Fruit fly (Drosophila melanogaster) whole organism, adult: ENCODE results near the gene Ucp4B.

Source experiments
- CG11617 ChIP-seq: fragments of 200-800 bp; sonication (Bioruptor generic); optimal IDR thresholded peaks from 2 replicates; lab custom pipeline; 2017; ENCODE audit warnings: mild to moderate bottlenecking, missing biosample characterization, missing genetic modification reagents, missing genetic modification characterization
- CG14711 ChIP-seq: fragments of 200-800 bp; sonication (Bioruptor generic); optimal IDR thresholded peaks from 2 replicates; lab custom pipeline; 2018; ENCODE audit warnings: missing biosample characterization, mild to moderate bottlenecking, missing genetic modification characterization, moderate library complexity
- CG1620 ChIP-seq: fragments of 200-800 bp; sonication (Bioruptor generic); optimal IDR thresholded peaks from 2 replicates; lab custom pipeline; 2016; ENCODE audit warnings: missing biosample characterization, missing genetic modification characterization
- CG7045 ChIP-seq: fragments of 200-800 bp; sonication (Bioruptor generic); optimal IDR thresholded peaks from 2 replicates; lab custom pipeline; 2017; ENCODE audit warnings: missing biosample characterization, mild to moderate bottlenecking, missing genetic modification characterization
- CG7101 ChIP-seq: fragments of 200-800 bp; sonication (Bioruptor generic); optimal IDR thresholded peaks from 2 replicates; lab custom pipeline; 2018; ENCODE audit warnings: missing biosample characterization, mild to moderate bottlenecking, missing genetic modification characterization, moderate library complexity
- Clk ChIP-seq: fragments of 200-800 bp; sonication (Bioruptor generic); optimal IDR thresholded peaks from 2 replicates; lab custom pipeline; 2017; ENCODE audit warnings: missing biosample characterization, missing genetic modification characterization
- Crg-1 ChIP-seq: fragments of 200-800 bp; sonication (Bioruptor generic); optimal IDR thresholded peaks from 2 replicates; lab custom pipeline; 2016; ENCODE audit warnings: missing biosample characterization, missing genetic modification characterization
- cnc ChIP-seq, 2 experiments: fragments of >200 bp; optimal IDR thresholded peaks; 2 replicates each; lab custom pipeline; 2017
- kay ChIP-seq: fragments of 200-800 bp; sonication (Bioruptor generic); peaks from one replicate; lab custom pipeline; 2016; ENCODE audit warnings: missing biosample characterization, missing genetic modification characterization, borderline replicate concordance
- ovo ChIP-seq: fragments of 200-800 bp; sonication (Bioruptor generic); optimal IDR thresholded peaks from 2 replicates; lab custom pipeline; 2016; ENCODE audit warnings: missing biosample characterization, missing genetic modification characterization
- tj ChIP-seq: fragments of 200-800 bp; sonication (Bioruptor generic); optimal IDR thresholded peaks from 3 replicates; lab custom pipeline; 2017; ENCODE audit warnings: missing biosample characterization, mild to moderate bottlenecking, missing genetic modification characterization, moderate library complexity

- TF ChIP-seq Clk = no peak
- TF ChIP-seq tj (GFP tag; lab: Kevin White, UChicago) = no peak
- no peak for TF ChIP-seq ovo (GFP tag; lab: Kevin White, UChicago)
- TF ChIP-seq CG1620 = no peak
- TF ChIP-seq kay (GFP tag; lab: Kevin White, UChicago) = no peak
- TF ChIP-seq CG14711 = no peak
- TF ChIP-seq Crg-1 (GFP tag; lab: Kevin White, UChicago) = no peak
- TF ChIP-seq cnc (optimal IDR thresholded peaks at IDR 0.05; lab: Kevin White, UChicago) = no peak
- no peak for TF ChIP-seq CG7101 (tag; lab: Kevin White, UChicago)
- TF ChIP-seq CG7045 (GFP tag; lab: Kevin White, UChicago) = no peak
- no peak for TF ChIP-seq CG11617 (GFP tag; lab: Kevin White, UChicago)
Observed at dm6 chr2L:5956153-5956552, 13.5 kb upstream of the Ucp4B start, which contains the start of gene CG13999.
